Worm (Caenorhabditis elegans) whole organism, young adult: ENCODE measurements around the gene trr-1.

Experiments used
- B0336.3 ChIP-seq: fragments of 200-800 bp; sonication (Bioruptor generic); IDR thresholded peaks from 2 replicates; pipeline ENCODE4 v1.3.6; 2022; ENCODE audit warnings: missing genetic modification characterization, missing compliant biosample characterization
- F10E7.11 ChIP-seq: sonication (generic microtip); optimal IDR thresholded peaks from 2 replicates; lab custom pipeline; 2017; ENCODE audit warnings: mild to moderate bottlenecking, missing genetic modification characterization, moderate library complexity, missing compliant biosample characterization
- Y53F4B.3 ChIP-seq: fragments of 200-800 bp; sonication (Bioruptor generic); IDR thresholded peaks from 2 replicates; pipeline ENCODE4 v1.3.6; 2022; ENCODE audit warnings: missing genetic modification reagents, missing genetic modification characterization, missing compliant biosample characterization
- ama-1 ChIP-seq, 3 experiments: fragments of 150-350 bp in 1 of 3; sonication (generic microtip) in 2 of 3; optimal IDR thresholded peaks; 2 replicates each; lab custom pipeline; 2014 to 2018; ENCODE audit warnings: missing biosample characterization in 2 of 3, missing genetic modification characterization in 2 of 3, missing genetic modification reagents in 2 of 3
- attf-3 ChIP-seq: fragments of 200-800 bp; sonication (Bioruptor generic); conservative IDR thresholded peaks from 2 replicates; pipeline ENCODE4 v1.3.6; 2022; ENCODE audit warnings: missing genetic modification reagents, missing genetic modification characterization, missing compliant biosample characterization
- attf-5 ChIP-seq: fragments of 200-800 bp; sonication (Bioruptor generic); optimal IDR thresholded peaks from 2 replicates; lab custom pipeline; 2018; ENCODE audit warnings: mild to moderate bottlenecking, missing genetic modification characterization, missing compliant biosample characterization
- attf-6 ChIP-seq: fragments of 200-800 bp; sonication (Bioruptor generic); IDR thresholded peaks from 2 replicates; pipeline ENCODE4 v1.3.6; 2022; ENCODE audit warnings: missing genetic modification reagents, missing genetic modification characterization, missing compliant biosample characterization
- ceh-100 ChIP-seq: fragments of 200-800 bp; sonication (Bioruptor generic); IDR thresholded peaks from 2 replicates; pipeline ENCODE4 v1.3.6; 2022; ENCODE audit warnings: missing genetic modification reagents, missing genetic modification characterization, missing compliant biosample characterization
- ceh-27 ChIP-seq: fragments of 200-800 bp; sonication (Bioruptor generic); optimal IDR thresholded peaks from 2 replicates; lab custom pipeline; 2018; ENCODE audit warnings: mild to moderate bottlenecking, missing genetic modification characterization, moderate library complexity, missing compliant biosample characterization
- ceh-79 ChIP-seq: sonication (generic microtip); optimal IDR thresholded peaks from 2 replicates; lab custom pipeline; 2017; ENCODE audit warnings: mild to moderate bottlenecking, missing genetic modification characterization, missing compliant biosample characterization
- die-1 ChIP-seq: sonication (generic microtip); optimal IDR thresholded peaks from 2 replicates; lab custom pipeline; 2016; ENCODE audit warnings: missing genotype, mild to moderate bottlenecking, missing genetic modification characterization, missing compliant biosample characterization
- ets-4 ChIP-seq: fragments of 200-800 bp; sonication (Bioruptor generic); optimal IDR thresholded peaks from 2 replicates; lab custom pipeline; 2018; ENCODE audit warnings: mild to moderate bottlenecking, missing genetic modification characterization, missing compliant biosample characterization
- fkh-3 ChIP-seq: sonication (generic microtip); optimal IDR thresholded peaks from 2 replicates; lab custom pipeline; 2016; ENCODE audit warnings: mild to moderate bottlenecking, missing genetic modification characterization, missing compliant biosample characterization
- hmg-1.2 ChIP-seq: fragments of 200-800 bp; sonication (Bioruptor generic); IDR thresholded peaks from 2 replicates; pipeline ENCODE4 v1.3.6; 2022; ENCODE audit warnings: missing genetic modification reagents, missing genetic modification characterization, missing compliant biosample characterization
- hsf-1 ChIP-seq: fragments of 200-800 bp; sonication (Bioruptor generic); IDR thresholded peaks from 2 replicates; pipeline ENCODE4 v1.3.6; 2022; ENCODE audit warnings: missing genetic modification reagents, missing genetic modification characterization, missing compliant biosample characterization
- let-526 ChIP-seq: fragments of 200-800 bp; sonication (Bioruptor generic); IDR thresholded peaks from 2 replicates; pipeline ENCODE4 v1.3.6; 2022; ENCODE audit warnings: missing genetic modification reagents, missing genetic modification characterization, missing compliant biosample characterization
- lin-26 ChIP-seq: fragments of 200-800 bp; sonication (Bioruptor generic); IDR thresholded peaks from 2 replicates; pipeline ENCODE4 v1.3.6; 2022; ENCODE audit warnings: missing genetic modification reagents, missing genetic modification characterization, missing compliant biosample characterization
- lin-54 ChIP-seq: fragments of 200-800 bp; sonication (Bioruptor generic); optimal IDR thresholded peaks from 2 replicates; lab custom pipeline; 2018; ENCODE audit warnings: mild to moderate bottlenecking, missing genetic modification characterization, missing compliant biosample characterization
- lsl-1 ChIP-seq: fragments of 200-800 bp; sonication (Bioruptor generic); optimal IDR thresholded peaks from 2 replicates; lab custom pipeline; 2018; ENCODE audit warnings: mild to moderate bottlenecking, missing genetic modification characterization, moderate library complexity, missing compliant biosample characterization
- madf-8 ChIP-seq: fragments of 200-800 bp; sonication (Bioruptor generic); conservative IDR thresholded peaks from 2 replicates; pipeline ENCODE4 v1.3.6; 2022; ENCODE audit warnings: missing genetic modification reagents, missing genetic modification characterization, missing compliant biosample characterization
- nhr-120 ChIP-seq: fragments of 200-800 bp; sonication (Bioruptor generic); IDR thresholded peaks from 2 replicates; pipeline ENCODE4 v1.3.6; 2022; ENCODE audit warnings: missing genetic modification characterization, missing compliant biosample characterization
- nhr-179 ChIP-seq: sonication (generic microtip); optimal IDR thresholded peaks from 2 replicates; lab custom pipeline; 2016; ENCODE audit warnings: mild to moderate bottlenecking, missing genetic modification characterization, missing compliant biosample characterization
- nhr-27 ChIP-seq: fragments of 200-800 bp; sonication (Bioruptor generic); optimal IDR thresholded peaks from 2 replicates; lab custom pipeline; 2018; ENCODE audit warnings: mild to moderate bottlenecking, missing genetic modification characterization, moderate library complexity, missing compliant biosample characterization
- rec-8 ChIP-seq, 2 experiments: sonication (generic microtip); optimal IDR thresholded peaks; 2 replicates each; lab custom pipeline; 2016; ENCODE audit warnings: mild to moderate bottlenecking in 2 of 2, missing genetic modification characterization in 2 of 2, missing genetic modification reagents in 2 of 2, missing genotype in 2 of 2, missing biosample characterization in 1 of 2, missing compliant biosample characterization in 1 of 2, moderate library complexity in 1 of 2
- sdz-38 ChIP-seq: sonication (generic microtip); optimal IDR thresholded peaks from 2 replicates; lab custom pipeline; 2016; ENCODE audit warnings: missing genotype, missing genetic modification characterization, missing compliant biosample characterization
- sea-2 ChIP-seq: fragments of 200-800 bp; sonication (Bioruptor generic); IDR thresholded peaks from 2 replicates; pipeline ENCODE4 v1.3.6; 2022; ENCODE audit warnings: missing genetic modification characterization, missing compliant biosample characterization
- somi-1 ChIP-seq: fragments of 200-800 bp; sonication (Bioruptor generic); optimal IDR thresholded peaks from 2 replicates; lab custom pipeline; 2018; ENCODE audit warnings: mild to moderate bottlenecking, missing genetic modification characterization, missing compliant biosample characterization
- tbp1 ChIP-seq: fragments of 200-800 bp; sonication (Bioruptor generic); optimal IDR thresholded peaks from 2 replicates; lab custom pipeline; 2018; ENCODE audit warnings: mild to moderate bottlenecking, missing genetic modification characterization, missing compliant biosample characterization
- tlf-1 ChIP-seq: fragments of 200-800 bp; sonication (Bioruptor generic); optimal IDR thresholded peaks from 2 replicates; lab custom pipeline; 2018; ENCODE audit warnings: mild to moderate bottlenecking, missing genetic modification characterization, missing compliant biosample characterization
- zfh-2 ChIP-seq: fragments of 200-800 bp; sonication (Bioruptor generic); conservative IDR thresholded peaks from 2 replicates; pipeline ENCODE4 v1.3.6; 2022; ENCODE audit warnings: missing genetic modification reagents, missing genetic modification characterization, missing compliant biosample characterization
- ztf-25 ChIP-seq: fragments of 200-800 bp; sonication (Bioruptor generic); IDR thresholded peaks from 2 replicates; pipeline ENCODE4 v1.3.6; 2022; ENCODE audit warnings: missing genetic modification reagents, missing genetic modification characterization, missing compliant biosample characterization
- ztf-28 ChIP-seq: fragments of 200-800 bp; sonication (Bioruptor generic); IDR thresholded peaks from 2 replicates; pipeline ENCODE4 v1.3.6; 2022; ENCODE audit warnings: missing genetic modification reagents, missing genetic modification characterization, missing compliant biosample characterization
- ztf-3 ChIP-seq: fragments of 200-800 bp; sonication (Bioruptor generic); optimal IDR thresholded peaks from 2 replicates; lab custom pipeline; 2018; ENCODE audit warnings: mild to moderate bottlenecking, missing genetic modification characterization, missing compliant biosample characterization
- ztf-6 ChIP-seq: fragments of 200-800 bp; sonication (Bioruptor generic); IDR thresholded peaks from 2 replicates; pipeline ENCODE4 v1.3.6; 2022; ENCODE audit warnings: missing genetic modification reagents, missing genetic modification characterization, missing compliant biosample characterization

The trr-1 gene

ce11 chrII:11689941-11690340 is 14.2 kb upstream of the trr-1 start:
- TF ChIP-seq sea-2, result no peak
- no peak for TF ChIP-seq let-526 (GFP tag; lab: Robert Waterston, UW)
- no peak for TF ChIP-seq attf-5 (GFP tag; lab: Kevin White, UChicago)
- no peak for TF ChIP-seq ztf-6
- TF ChIP-seq ceh-79, result no peak
- no peak for TF ChIP-seq ceh-100
- peak; percentile 59 for TF ChIP-seq madf-8 (GFP tag; lab: Robert Waterston, UW)
- no peak for TF ChIP-seq die-1 (tag; lab: Kevin White, UChicago)
- TF ChIP-seq lsl-1, result peak; percentile 59
- TF ChIP-seq F10E7.11 (tag; lab: Kevin White, UChicago), result no peak
- no peak for TF ChIP-seq lin-26 (GFP tag; lab: Robert Waterston, UW)
- TF ChIP-seq sdz-38 (tag; lab: Kevin White, UChicago), result no peak
- no peak for TF ChIP-seq attf-3 (GFP tag; lab: Robert Waterston, UW)
- no peak for TF ChIP-seq ztf-3
- TF ChIP-seq, all 124 proteins: peak for 2

DNA sequence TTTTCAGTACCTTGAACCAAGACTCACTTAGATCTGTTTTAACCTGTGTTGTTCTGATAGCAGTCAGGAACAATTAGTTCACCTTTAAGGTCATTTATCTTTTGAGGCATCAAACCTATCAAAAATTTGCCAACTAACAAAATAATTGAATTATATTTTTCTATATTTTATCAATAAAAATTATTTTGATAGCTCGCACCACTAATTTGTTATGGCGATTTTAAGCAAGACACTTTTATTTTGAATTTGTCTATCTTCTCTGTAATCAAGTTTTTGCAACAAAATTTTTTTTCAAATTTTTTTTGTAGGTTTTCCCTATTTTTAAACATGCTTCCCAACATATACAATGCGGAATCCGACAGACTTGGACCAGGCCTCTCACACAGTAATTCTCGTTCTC is 12.9 kb upstream of the trr-1 start, which contains the start of gene kel-1:
kel-1 (plus strand) TSS at position 301 of the 400 bp plus-strand sequence.
- TF ChIP-seq Y53F4B.3 (GFP tag; lab: Robert Waterston, UW) (no peak), sea-2 (no peak), ets-4 (GFP tag; lab: Kevin White, UChicago) (no peak), ama-1 (optimal IDR thresholded peaks at IDR 0.05; lab: Kevin White, UChicago) (no peak), ama-1 (GFP tag; optimal IDR thresholded peaks at IDR 0.05; lab: Kevin White, UChicago) (no peak), nhr-27 (tag; lab: Kevin White, UChicago) (no peak), ztf-28 (no peak), nhr-179 (tag; lab: Kevin White, UChicago) (no peak), zfh-2 (GFP tag; lab: Robert Waterston, UW) (no peak), ztf-6 (no peak), lsl-1 (no peak), B0336.3 (GFP tag; lab: Robert Waterston, UW) (no peak)

ce11 chrII:11688011-11688410 is 12.3 kb upstream of the trr-1 start:
- TF ChIP-seq rec-8 (tag; optimal IDR thresholded peaks at IDR 0.05; lab: Kevin White, UChicago), result no peak
- no peak for TF ChIP-seq attf-5 (GFP tag; lab: Kevin White, UChicago)
- TF ChIP-seq hmg-1.2 (GFP tag; lab: Robert Waterston, UW), result peak; percentile 66; the same call in 1 of the 2 replicates
- no peak for TF ChIP-seq ceh-27
- no peak for TF ChIP-seq lin-54 (GFP tag; lab: Kevin White, UChicago)

DNA sequence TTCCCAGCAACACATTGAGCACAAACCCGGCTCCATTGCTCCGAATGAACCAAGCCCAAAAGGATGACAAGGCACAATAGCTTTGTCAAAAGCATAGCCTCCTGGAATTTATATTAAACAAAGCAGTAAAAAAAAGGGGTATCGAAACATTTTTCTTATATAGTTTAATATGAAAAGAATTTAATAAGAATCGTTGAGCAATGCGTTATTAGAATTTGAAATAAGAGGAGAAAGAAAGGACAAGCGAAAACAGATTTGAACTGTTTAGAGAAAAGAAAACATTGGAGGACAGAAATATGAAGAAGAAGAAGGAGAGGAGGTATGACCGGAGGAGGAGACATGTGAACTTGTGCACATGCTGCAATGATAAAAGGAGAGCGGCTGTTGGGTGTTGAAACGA is 9.4 kb upstream of the trr-1 start, which contains the start of gene C47D12.5:
C47D12.5 (minus strand) TSS at position 101 of the 400 bp plus-strand sequence.
- no peak for TF ChIP-seq ztf-25 (GFP tag; lab: Robert Waterston, UW)
- no peak for TF ChIP-seq zfh-2 (GFP tag; lab: Robert Waterston, UW)
- TF ChIP-seq attf-6, result no peak
- TF ChIP-seq fkh-3 (tag; lab: Kevin White, UChicago), result no peak
- no peak for TF ChIP-seq nhr-120
- no peak for TF ChIP-seq somi-1 (GFP tag; lab: Kevin White, UChicago)
- no peak for TF ChIP-seq hsf-1 (GFP tag; lab: Robert Waterston, UW)
- no peak for TF ChIP-seq tbp1
- no peak for TF ChIP-seq tlf-1 (GFP tag; lab: Kevin White, UChicago)
